Worm (Caenorhabditis elegans): ENCODE measurements around the gene K12H6.9.
A peak's percentile ranks its signal among the peaks of the same experiment; 100 is the strongest.

K12H6.9 gene

ce11 chrII:2800550-2801233 is 23.5 kb upstream of the K12H6.9 start, which contains the start of gene nhr-119:
nhr-119 (minus strand) TSS chrII:2800600.
- TF ChIP-seq hmg-11 (tag; optimal IDR thresholded peaks at IDR 0.05): no peak
- TF ChIP-seq elt-1 (tag; optimal IDR thresholded peaks at IDR 0.05): peak; percentile 74
- TF ChIP-seq lin-15B (tag; optimal IDR thresholded peaks at IDR 0.05): peak; percentile 10
- TF ChIP-seq snpc-4 (tag; optimal IDR thresholded peaks at IDR 0.05): no peak
- TF ChIP-seq nhr-23 (tag; optimal IDR thresholded peaks at IDR 0.05): peak; percentile 92
- peak; percentile 19 for TF ChIP-seq nhr-11 (tag; optimal IDR thresholded peaks at IDR 0.05)
- peak; percentile 65 for TF ChIP-seq nfya-1 (tag; optimal IDR thresholded peaks at IDR 0.05; ENCODE audit: insufficient read depth)
- peak in 2 of 3 experiments; percentile 74 to 92 for TF ChIP-seq elt-3 (tag; optimal IDR thresholded peaks at IDR 0.05)
- TF ChIP-seq R02D3.7 (tag; optimal IDR thresholded peaks at IDR 0.05): peak; percentile 48
- peak; percentile 81 for TF ChIP-seq jun-1 (tag; optimal IDR thresholded peaks at IDR 0.05)
- TF ChIP-seq ceh-28 (tag; optimal IDR thresholded peaks at IDR 0.05): peak; percentile 90
- peak; percentile 11 for TF ChIP-seq unc-62 (GFP tag; optimal IDR thresholded peaks at IDR 0.05)
- TF ChIP-seq nhr-28 (tag; optimal IDR thresholded peaks at IDR 0.05): no peak
- TF ChIP-seq skn-1 (tag; optimal IDR thresholded peaks at IDR 0.05): peak; percentile 20
- TF ChIP-seq aly-2 (tag; optimal IDR thresholded peaks at IDR 0.05): no peak
- peak; percentile 85 for TF ChIP-seq nhr-25 (tag; optimal IDR thresholded peaks at IDR 0.05)
- peak; percentile 96 for TF ChIP-seq elt-2 (tag; optimal IDR thresholded peaks at IDR 0.05)
- TF ChIP-seq pha-4 (tag; optimal IDR thresholded peaks at IDR 0.05): peak; percentile 31
- peak; percentile 92 for TF ChIP-seq pqm-1 (tag; optimal IDR thresholded peaks at IDR 0.05)
- TF ChIP-seq nhr-43 (tag; optimal IDR thresholded peaks at IDR 0.05; ENCODE audit: poor library complexity, severe bottlenecking): peak; percentile 93

- TF ChIP-seq lin-15B (tag; optimal IDR thresholded peaks at IDR 0.05): no peak
- no peak for TF ChIP-seq skn-1 (tag; optimal IDR thresholded peaks at IDR 0.05)
- no peak for TF ChIP-seq egl-27 (tag; optimal IDR thresholded peaks at IDR 0.05)
These were observed 22.4 kb upstream of the K12H6.9 start for ce11 chrII:2801764-2802163.

- TF ChIP-seq nhr-25 (tag; optimal IDR thresholded peaks at IDR 0.05): peak; percentile 18
- peak; percentile 64 for TF ChIP-seq pqm-1 (tag; optimal IDR thresholded peaks at IDR 0.05)
- TF ChIP-seq nhr-23 (tag; optimal IDR thresholded peaks at IDR 0.05): no peak
- TF ChIP-seq elt-3 (tag; optimal IDR thresholded peaks at IDR 0.05): peak in 1 of 3 experiments; percentile 30
- TF ChIP-seq elt-2 (tag; optimal IDR thresholded peaks at IDR 0.05): peak; percentile 89
- TF ChIP-seq fos-1 (tag; optimal IDR thresholded peaks at IDR 0.05): no peak
- peak; percentile 15 for TF ChIP-seq nhr-43 (tag; optimal IDR thresholded peaks at IDR 0.05; ENCODE audit: poor library complexity, severe bottlenecking)
- TF ChIP-seq mml-1 (tag; optimal IDR thresholded peaks at IDR 0.05): peak; percentile 37
These were observed 21.2 kb upstream of the K12H6.9 start for ce11 chrII:2802804-2803586.

ce11 chrII:2804245-2804644 is 20.0 kb upstream of the K12H6.9 start:
- peak; percentile 67 for TF ChIP-seq nfya-1 (tag; optimal IDR thresholded peaks at IDR 0.05; ENCODE audit: insufficient read depth)
- TF ChIP-seq nhr-77 (tag; optimal IDR thresholded peaks at IDR 0.05): no peak
- no peak for TF ChIP-seq ZK546.5 (tag; optimal IDR thresholded peaks at IDR 0.05)
- no peak for TF ChIP-seq elt-3 (tag; optimal IDR thresholded peaks at IDR 0.05)
- TF ChIP-seq pha-4 (tag; optimal IDR thresholded peaks at IDR 0.05): peak; percentile 63
- no peak for TF ChIP-seq nhr-23 (tag; optimal IDR thresholded peaks at IDR 0.05)
- TF ChIP-seq lin-15B (tag; optimal IDR thresholded peaks at IDR 0.05): peak; percentile 4
- no peak for TF ChIP-seq mml-1 (tag; optimal IDR thresholded peaks at IDR 0.05)

- TF ChIP-seq nhr-12 (tag; optimal IDR thresholded peaks at IDR 0.05) (no peak), elt-2 (tag; optimal IDR thresholded peaks at IDR 0.05) (peak; percentile 8), pha-4 (tag; optimal IDR thresholded peaks at IDR 0.05) (peak; percentile 42)
These were observed 19.3 kb upstream of the K12H6.9 start for ce11 chrII:2804949-2805348.

ce11 chrII:2805566-2805965 is 18.6 kb upstream of the K12H6.9 start:
- TF ChIP-seq ceh-82 (tag; optimal IDR thresholded peaks at IDR 0.05) (no peak), elt-3 (tag; optimal IDR thresholded peaks at IDR 0.05) (peak in 1 of 3 experiments; percentile 64), elt-2 (tag; optimal IDR thresholded peaks at IDR 0.05) (no peak), ama-1 (optimal IDR thresholded peaks at IDR 0.05) (no peak), fkh-10 (GFP tag; optimal IDR thresholded peaks at IDR 0.05) (no peak), nhr-23 (tag; optimal IDR thresholded peaks at IDR 0.05) (peak; percentile 33), ZK546.5 (tag; optimal IDR thresholded peaks at IDR 0.05) (no peak)

All from whole organism, L3 larva.